Worm (Caenorhabditis elegans): Measurements from ENCODE around the gene F16G10.7.

Gene F16G10.7

DNA sequence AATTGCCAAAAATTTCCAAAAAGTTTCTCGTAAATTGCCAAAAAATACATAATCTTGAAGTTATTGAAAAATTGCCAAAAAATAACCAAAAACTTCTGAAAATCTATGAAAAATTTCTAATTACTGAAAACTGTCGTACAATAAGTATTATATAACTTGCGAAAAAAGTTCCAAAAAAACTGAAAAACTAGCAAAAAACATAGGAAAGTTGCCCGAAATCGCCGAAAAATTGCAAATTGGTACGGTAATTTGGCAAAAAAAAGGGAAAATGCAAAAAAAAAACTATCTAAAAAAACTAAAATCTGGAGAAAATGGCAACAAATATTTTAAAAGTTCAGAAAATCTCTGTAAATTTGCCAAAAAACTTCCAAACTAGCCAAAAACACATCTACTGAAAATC, 38.6 kb downstream of the F16G10.7 start, which contains the start of gene enri-1:
Gene enri-1, minus strand, starts transcription at position 101 of the 400 bp plus-strand sequence.
- TF ChIP-seq fos-1 (tag; optimal IDR thresholded peaks at IDR 0.05) (no peak), hmg-11 (tag; optimal IDR thresholded peaks at IDR 0.05) (no peak), unc-39 (tag; optimal IDR thresholded peaks at IDR 0.05) (no peak), ZK546.5 (tag; optimal IDR thresholded peaks at IDR 0.05) (no peak), nhr-23 (tag; optimal IDR thresholded peaks at IDR 0.05) (no peak), R02D3.7 (tag; optimal IDR thresholded peaks at IDR 0.05) (no peak), snpc-4 (tag; optimal IDR thresholded peaks at IDR 0.05) (no peak), nhr-77 (tag; optimal IDR thresholded peaks at IDR 0.05) (no peak), nhr-67 (tag; optimal IDR thresholded peaks at IDR 0.05) (no peak)

DNA sequence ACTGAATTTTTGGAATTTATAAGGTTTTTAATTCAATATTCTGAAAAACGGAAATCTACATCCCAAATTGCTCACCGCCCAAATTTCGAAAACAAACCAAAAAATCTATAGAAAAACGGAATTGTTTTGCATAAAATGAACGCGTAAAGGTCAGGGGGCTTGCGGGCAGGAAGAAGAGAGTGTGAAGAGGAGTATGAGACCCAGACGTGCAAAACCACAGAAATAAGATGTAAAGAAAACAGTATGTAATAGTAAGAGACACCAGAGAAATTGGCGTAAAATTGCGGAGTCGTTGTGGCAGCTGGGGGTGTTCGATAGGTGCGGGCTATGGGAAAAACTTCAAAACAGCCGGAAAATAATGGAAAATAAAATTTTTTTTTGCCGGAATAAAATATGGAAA, 39.1 kb downstream of the F16G10.7 start:
- no peak for TF ChIP-seq pqm-1 (tag; optimal IDR thresholded peaks at IDR 0.05)
- TF ChIP-seq egl-5 (tag; optimal IDR thresholded peaks at IDR 0.05) = no peak
- no peak for TF ChIP-seq nhr-76 (tag; optimal IDR thresholded peaks at IDR 0.05)
- peak; percentile 14 for TF ChIP-seq nfya-1 (tag; optimal IDR thresholded peaks at IDR 0.05; ENCODE audit: insufficient read depth)
- no peak for TF ChIP-seq mdl-1 (tag; optimal IDR thresholded peaks at IDR 0.05)
- no peak for TF ChIP-seq unc-39 (tag; optimal IDR thresholded peaks at IDR 0.05)
- TF ChIP-seq ceh-16 (tag; optimal IDR thresholded peaks at IDR 0.05) = peak; percentile 16
- no peak for TF ChIP-seq fkh-10 (GFP tag; optimal IDR thresholded peaks at IDR 0.05)
- no peak for TF ChIP-seq nhr-11 (tag; optimal IDR thresholded peaks at IDR 0.05)
- peak; percentile 5 for TF ChIP-seq elt-2 (tag; optimal IDR thresholded peaks at IDR 0.05)
- TF ChIP-seq nhr-23 (tag; optimal IDR thresholded peaks at IDR 0.05) = no peak
- TF ChIP-seq hmg-11 (tag; optimal IDR thresholded peaks at IDR 0.05) = peak; percentile 42

DNA sequence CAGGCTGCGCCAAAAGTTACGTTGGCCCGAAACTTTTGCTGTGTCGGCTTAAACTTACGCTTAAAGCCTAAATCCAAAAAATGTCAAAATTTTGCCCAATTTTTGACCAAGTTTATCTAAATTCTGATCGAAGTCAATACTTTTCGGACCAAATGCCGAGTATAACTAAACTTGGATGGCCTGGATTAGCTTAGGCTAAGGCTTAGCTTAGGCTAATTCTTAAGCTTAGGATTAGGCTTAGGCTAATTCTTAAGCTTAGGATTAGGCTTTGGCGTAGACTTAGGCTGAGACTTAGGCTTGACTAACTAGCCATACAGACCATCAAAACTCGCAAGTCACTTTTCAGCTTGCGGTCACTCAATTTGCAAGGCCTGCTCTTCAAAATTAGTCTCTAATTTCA, 43.9 kb downstream of the F16G10.7 start:
- no peak for TF ChIP-seq egl-5 (tag; optimal IDR thresholded peaks at IDR 0.05)

DNA sequence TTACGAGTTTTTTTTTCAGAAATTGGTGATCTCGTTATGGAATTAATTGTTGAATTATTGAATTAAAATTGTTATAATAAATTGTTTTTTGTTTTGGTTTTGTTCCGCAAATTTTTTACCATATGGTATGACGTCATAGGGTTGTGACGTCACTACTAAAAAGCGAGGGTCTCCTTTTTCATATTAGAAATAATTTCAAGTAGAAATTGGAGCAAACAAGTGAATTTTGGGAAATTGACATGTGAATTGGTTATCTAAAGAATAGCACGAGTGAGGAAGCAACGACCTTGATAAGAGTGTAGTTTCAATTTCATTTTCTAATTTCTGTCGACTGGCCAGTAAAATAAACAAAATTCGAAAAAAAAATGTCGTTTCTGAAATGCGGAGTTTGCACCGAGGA, 44.5 kb downstream of the F16G10.7 start, which contains the start of gene F43C11.7:
Gene F43C11.7, plus strand, starts transcription at position 326 of the 400 bp plus-strand sequence.
- no peak for TF ChIP-seq egl-5 (tag; optimal IDR thresholded peaks at IDR 0.05)
- TF ChIP-seq pha-4 (tag; optimal IDR thresholded peaks at IDR 0.05) = peak; percentile 51
- TF ChIP-seq elt-2 (tag; optimal IDR thresholded peaks at IDR 0.05) = peak; percentile 87
- TF ChIP-seq nhr-67 (tag; optimal IDR thresholded peaks at IDR 0.05) = no peak
- TF ChIP-seq pqm-1 (tag; optimal IDR thresholded peaks at IDR 0.05) = peak; percentile 49
- no peak for TF ChIP-seq ztf-11 (tag; optimal IDR thresholded peaks at IDR 0.05)
- TF ChIP-seq snpc-4 (tag; optimal IDR thresholded peaks at IDR 0.05) = no peak
- TF ChIP-seq ceh-82 (tag; optimal IDR thresholded peaks at IDR 0.05) = no peak
- no peak for TF ChIP-seq fos-1 (tag; optimal IDR thresholded peaks at IDR 0.05)

DNA sequence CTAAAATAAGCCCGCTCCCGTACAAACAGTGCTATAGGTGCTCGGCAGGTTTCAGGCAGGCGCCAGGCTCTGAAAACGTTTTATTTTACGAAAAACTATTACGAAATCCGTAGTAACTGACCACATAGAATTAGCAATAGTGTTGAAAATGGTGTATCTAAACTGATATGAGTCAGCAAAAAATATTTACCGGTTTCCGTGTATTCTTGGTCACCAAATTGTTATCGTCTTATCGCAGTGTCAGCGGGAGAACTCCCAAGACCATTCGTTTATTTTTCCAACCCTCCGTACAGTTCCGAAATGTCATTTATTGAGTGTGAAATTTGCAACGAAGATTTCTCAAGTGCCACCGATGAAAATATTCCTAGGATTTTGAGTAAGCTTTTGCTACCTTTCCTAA, 47.9 kb downstream of the F16G10.7 start, which contains the start of gene F43C11.8:
Gene F43C11.8, plus strand, starts transcription at position 301 of the 400 bp plus-strand sequence.
- no peak for TF ChIP-seq elt-1 (tag; optimal IDR thresholded peaks at IDR 0.05)
- no peak for TF ChIP-seq snpc-4 (tag; optimal IDR thresholded peaks at IDR 0.05)
- no peak for TF ChIP-seq egl-5 (tag; optimal IDR thresholded peaks at IDR 0.05)
- TF ChIP-seq hmg-11 (tag; optimal IDR thresholded peaks at IDR 0.05) = no peak
- TF ChIP-seq nhr-11 (tag; optimal IDR thresholded peaks at IDR 0.05) = no peak
- no peak for TF ChIP-seq ceh-16 (tag; optimal IDR thresholded peaks at IDR 0.05)
- TF ChIP-seq elt-3 (tag; optimal IDR thresholded peaks at IDR 0.05) = no peak
- no peak for TF ChIP-seq nhr-77 (tag; optimal IDR thresholded peaks at IDR 0.05)
- no peak for TF ChIP-seq lin-15B (tag; optimal IDR thresholded peaks at IDR 0.05)
- TF ChIP-seq pha-4 (tag; optimal IDR thresholded peaks at IDR 0.05) = no peak
- no peak for TF ChIP-seq daf-12 (tag; optimal IDR thresholded peaks at IDR 0.05)
- TF ChIP-seq nhr-67 (tag; optimal IDR thresholded peaks at IDR 0.05) = no peak
- TF ChIP-seq nhr-43 (tag; optimal IDR thresholded peaks at IDR 0.05; ENCODE audit: poor library complexity, severe bottlenecking) = no peak

DNA sequence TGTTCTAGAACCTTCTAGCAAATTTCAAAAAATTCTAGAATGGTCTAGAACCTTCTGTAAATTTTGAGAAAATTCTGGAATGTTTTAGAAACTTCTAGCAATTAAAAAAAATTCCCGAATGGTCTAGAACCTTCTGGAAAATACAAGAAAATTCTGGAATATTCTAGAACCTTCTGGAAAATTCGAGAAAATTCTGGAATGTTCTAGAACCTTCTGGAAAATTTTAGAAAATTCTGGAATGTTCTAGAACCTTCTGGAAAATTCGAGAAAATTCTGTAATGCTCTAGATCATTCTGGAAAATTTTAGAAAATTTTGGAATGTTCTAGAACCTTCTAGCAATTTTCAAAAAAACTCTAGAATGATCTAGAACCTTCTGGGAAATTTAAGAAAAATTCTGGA, 49.6 kb downstream of the F16G10.7 start:
- TF ChIP-seq pha-4 (tag; optimal IDR thresholded peaks at IDR 0.05) = no peak
- no peak for TF ChIP-seq elt-1 (tag; optimal IDR thresholded peaks at IDR 0.05)
- TF ChIP-seq nfya-1 (tag; optimal IDR thresholded peaks at IDR 0.05; ENCODE audit: insufficient read depth) = no peak
- TF ChIP-seq nhr-67 (tag; optimal IDR thresholded peaks at IDR 0.05) = no peak
- TF ChIP-seq ZK546.5 (tag; optimal IDR thresholded peaks at IDR 0.05) = no peak
- TF ChIP-seq fos-1 (tag; optimal IDR thresholded peaks at IDR 0.05) = no peak
- TF ChIP-seq daf-12 (tag; optimal IDR thresholded peaks at IDR 0.05) = no peak
- TF ChIP-seq ceh-9 (tag; optimal IDR thresholded peaks at IDR 0.05) = no peak
- TF ChIP-seq elt-2 (tag; optimal IDR thresholded peaks at IDR 0.05) = no peak
- no peak for TF ChIP-seq nhr-43 (tag; optimal IDR thresholded peaks at IDR 0.05; ENCODE audit: poor library complexity, severe bottlenecking)
- TF ChIP-seq lin-39 (tag; optimal IDR thresholded peaks at IDR 0.05) = no peak
- TF ChIP-seq zag-1 (tag; optimal IDR thresholded peaks at IDR 0.05) = no peak
- no peak for TF ChIP-seq ceh-16 (tag; optimal IDR thresholded peaks at IDR 0.05)
- no peak for TF ChIP-seq egl-27 (tag; optimal IDR thresholded peaks at IDR 0.05)
- TF ChIP-seq tbx-2 (tag; optimal IDR thresholded peaks at IDR 0.05) = no peak
- TF ChIP-seq sea-2 (GFP tag; optimal IDR thresholded peaks at IDR 0.05) = no peak
